Worm (Caenorhabditis elegans) whole organism, early embryonic: ENCODE results near the gene D2096.11.

Experiments used
- B0310.2 ChIP-seq: sonication (generic microtip); optimal IDR thresholded peaks from 2 replicates; lab custom pipeline; 2016; ENCODE audit warnings: mild to moderate bottlenecking, missing genetic modification characterization, missing compliant biosample characterization
- ama-1 ChIP-seq: fragments of 150-350 bp; optimal IDR thresholded peaks from 2 replicates; lab custom pipeline; 2014
- flt-1 ChIP-seq: fragments of 200-800 bp; sonication (Bioruptor generic); IDR thresholded peaks from 2 replicates; pipeline ENCODE4 v1.3.6; 2022; ENCODE audit warnings: missing genetic modification characterization, missing compliant biosample characterization
- hmbx-1 ChIP-seq: sonication (generic microtip); optimal IDR thresholded peaks from 2 replicates; lab custom pipeline; 2016; ENCODE audit warnings: mild to moderate bottlenecking, missing genetic modification characterization, missing compliant biosample characterization
- scrt-1 ChIP-seq: fragments of 200-800 bp; sonication (Bioruptor generic); IDR thresholded peaks from 2 replicates; pipeline ENCODE4 v1.3.6; 2022; ENCODE audit warnings: missing genetic modification characterization, missing compliant biosample characterization
- tbx-11 ChIP-seq: fragments of 200-800 bp; sonication (Bioruptor generic); IDR thresholded peaks from 2 replicates; pipeline ENCODE4 v1.3.6; 2022; ENCODE audit warnings: missing genetic modification characterization, missing compliant biosample characterization
- tbx-37 ChIP-seq: fragments of 200-800 bp; sonication (Bioruptor generic); conservative IDR thresholded peaks from 2 replicates; pipeline ENCODE4 v1.3.6; 2022; ENCODE audit warnings: missing genetic modification reagents, missing genetic modification characterization, missing compliant biosample characterization
- tra-4 ChIP-seq: sonication (generic microtip); optimal IDR thresholded peaks from 2 replicates; lab custom pipeline; 2017; ENCODE audit warnings: missing genetic modification characterization, missing compliant biosample characterization

ce11 chrIV:8355592-8355991 lies 38.4 kb downstream of the D2096.11 start, which contains the start of the genes F17E9.2 and col-116:
- TF ChIP-seq hmbx-1, result no peak
- TF ChIP-seq tbx-11 (GFP tag; lab: Robert Waterston, UW), result no peak
- no peak for TF ChIP-seq scrt-1
- no peak for TF ChIP-seq B0310.2 (tag; lab: Kevin White, UChicago)
- TF ChIP-seq tra-4, result no peak
- TF ChIP-seq ama-1 (lab: Kevin White, UChicago), result no peak
- TF ChIP-seq tbx-37 (GFP tag; lab: Robert Waterston, UW), result no peak
- TF ChIP-seq flt-1 (GFP tag; lab: Robert Waterston, UW), result no peak
